Fruit fly (Drosophila melanogaster) whole organism, wandering third instar larva: Measurements from ENCODE around the gene betaTub85D.

Source experiments
- Abd-B ChIP-seq: fragments of >200 bp; optimal IDR thresholded peaks from 2 replicates; lab custom pipeline; 2017; ENCODE audit warnings: missing biosample characterization, missing genetic modification characterization
- CG32264 ChIP-seq: fragments of 200-800 bp; sonication (Bioruptor generic); optimal IDR thresholded peaks from 2 replicates; lab custom pipeline; 2016; ENCODE audit warnings: missing biosample characterization, missing genetic modification characterization
- CrebA ChIP-seq: fragments of 200-800 bp; sonication (Bioruptor generic); optimal IDR thresholded peaks from 2 replicates; lab custom pipeline; 2016; ENCODE audit warnings: missing biosample characterization, mild to moderate bottlenecking, missing genetic modification characterization, borderline replicate concordance
- N ChIP-seq: fragments of >200 bp; optimal IDR thresholded peaks from 2 replicates; lab custom pipeline; 2018; ENCODE audit warnings: missing biosample characterization, missing external identifiers, missing genetic modification characterization
- br ChIP-seq: fragments of 200-800 bp; sonication (Bioruptor generic); optimal IDR thresholded peaks from 2 replicates; lab custom pipeline; 2016; ENCODE audit warnings: missing biosample characterization, missing genetic modification characterization
- ey ChIP-seq: fragments of 200-800 bp; sonication (Bioruptor generic); optimal IDR thresholded peaks from 2 replicates; lab custom pipeline; 2016; ENCODE audit warnings: missing biosample characterization, missing genetic modification characterization
- h ChIP-seq: fragments of 200-800 bp; sonication (Bioruptor generic); optimal IDR thresholded peaks from 3 replicates; lab custom pipeline; 2016; ENCODE audit warnings: missing biosample characterization, mild to moderate bottlenecking, missing genetic modification characterization
- pan ChIP-seq: fragments of >200 bp; optimal IDR thresholded peaks from 2 replicates; lab custom pipeline; 2017
- rgr ChIP-seq: fragments of 200-800 bp; sonication (Bioruptor generic); optimal IDR thresholded peaks from 3 replicates; lab custom pipeline; 2016; ENCODE audit warnings: missing biosample characterization, mild to moderate bottlenecking, missing genetic modification characterization
- usp ChIP-seq: fragments of >200 bp; optimal IDR thresholded peaks from 2 replicates; lab custom pipeline; 2017; ENCODE audit warnings: missing biosample characterization, missing genetic modification characterization

dm6 chr3R:9433774-9434173 lies 23.7 kb upstream of the betaTub85D start:
- no peak for TF ChIP-seq N (GFP tag; lab: Kevin White, UChicago)
- TF ChIP-seq CG32264 (GFP tag; lab: Kevin White, UChicago), result no peak
- no peak for TF ChIP-seq br (GFP tag; lab: Kevin White, UChicago)
- no peak for TF ChIP-seq h (GFP tag; lab: Kevin White, UChicago)
- no peak for TF ChIP-seq CrebA (GFP tag; lab: Kevin White, UChicago)
- no peak for TF ChIP-seq rgr (GFP tag; lab: Kevin White, UChicago)
- no peak for TF ChIP-seq pan
- no peak for TF ChIP-seq Abd-B (GFP tag; lab: Kevin White, UChicago)
- no peak for TF ChIP-seq ey (GFP tag; lab: Kevin White, UChicago)
- no peak for TF ChIP-seq usp
